Fruit fly (Drosophila melanogaster): Measurements from ENCODE around the gene Usp32.
A peak's percentile ranks its signal among the peaks of the same experiment; 100 is the strongest.

Gene Usp32

dm6 chr3L:19898547-19899282, 27.8 kb downstream of the Usp32 start (continued):
- TF ChIP-seq dm (GFP tag; optimal IDR thresholded peaks at IDR 0.05) (peak; percentile 13), schlank (tag; optimal IDR thresholded peaks at IDR 0.05) (no peak), seq (GFP tag; IDR thresholded peaks at IDR 0.05) (no peak), CG4360 (GFP tag; IDR thresholded peaks at IDR 0.05) (no peak), pum (GFP tag; optimal IDR thresholded peaks at IDR 0.05) (no peak), Xrp1 (GFP tag; IDR thresholded peaks at IDR 0.05) (no peak), lov (optimal IDR thresholded peaks at IDR 0.05) (no peak), lov (GFP tag; IDR thresholded peaks at IDR 0.05) (no peak), Nf-YA (GFP tag; IDR thresholded peaks at IDR 0.05) (no peak), Hr78 (GFP tag; optimal IDR thresholded peaks at IDR 0.05) (peak in 1 of 2 experiments; percentile 12), CG10565 (GFP tag; optimal IDR thresholded peaks at IDR 0.05) (no peak), CG8089 (GFP tag; optimal IDR thresholded peaks at IDR 0.05) (no peak), lola (GFP tag; optimal IDR thresholded peaks at IDR 0.05) (peak in 1 of 3 experiments; percentile 74), Ravus (GFP tag; IDR thresholded peaks at IDR 0.05) (no peak), prd (optimal IDR thresholded peaks at IDR 0.05) (no peak), prd (GFP tag; IDR thresholded peaks at IDR 0.05) (no peak; the same call in 2 of the 3 replicates), CG30020 (tag; optimal IDR thresholded peaks at IDR 0.05) (no peak), YL-1 (GFP tag; optimal IDR thresholded peaks at IDR 0.05) (no peak), hb (GFP tag; IDR thresholded peaks at IDR 0.05; ENCODE audit: partially characterized antibody) (no peak), tll (GFP tag; optimal IDR thresholded peaks at IDR 0.05) (no peak), CG32532 (GFP tag; IDR thresholded peaks at IDR 0.05) (no peak), luna (GFP tag; optimal IDR thresholded peaks at IDR 0.05) (no peak), CG11723 (GFP tag; optimal IDR thresholded peaks at IDR 0.05) (no peak), PHDP (tag; optimal IDR thresholded peaks at IDR 0.05) (no peak), z (GFP tag; IDR thresholded peaks at IDR 0.05) (no peak), Mad (GFP tag; optimal IDR thresholded peaks at IDR 0.05) (no peak), fd64A (GFP tag; optimal IDR thresholded peaks at IDR 0.05) (no peak), CG13123 (GFP tag; optimal IDR thresholded peaks at IDR 0.05) (no peak), Nf-YC (tag; optimal IDR thresholded peaks at IDR 0.05) (no peak), CG3847 (GFP tag; IDR thresholded peaks at IDR 0.05) (no peak), ac (GFP tag; optimal IDR thresholded peaks at IDR 0.05) (peak; percentile 68), ash1 (GFP tag; optimal IDR thresholded peaks at IDR 0.05) (no peak), danr (GFP tag; IDR thresholded peaks at IDR 0.05) (no peak), Bteb2 (GFP tag; optimal IDR thresholded peaks at IDR 0.05) (no peak), CG42726 (GFP tag; IDR thresholded peaks at IDR 0.05; ENCODE audit: partially characterized antibody) (no peak), CG14050 (GFP tag; IDR thresholded peaks at IDR 0.05) (no peak), kni (GFP tag; optimal IDR thresholded peaks at IDR 0.05) (no peak), CG14441 (GFP tag; IDR thresholded peaks at IDR 0.05) (no peak), hbn (GFP tag; IDR thresholded peaks at IDR 0.05; ENCODE audit: partially characterized antibody) (no peak), CG11093 (GFP tag; IDR thresholded peaks at IDR 0.05) (no peak), Lhr (GFP tag; optimal IDR thresholded peaks at IDR 0.05) (no peak), nom (GFP tag; optimal IDR thresholded peaks at IDR 0.05) (no peak), CG34422 (GFP tag; IDR thresholded peaks at IDR 0.05) (no peak), CG7928 (GFP tag; optimal IDR thresholded peaks at IDR 0.05) (no peak), CrebB (tag; optimal IDR thresholded peaks at IDR 0.05) (no peak), crol (GFP tag; IDR thresholded peaks at IDR 0.05) (peak; percentile 96), CoRest (tag; optimal IDR thresholded peaks at IDR 0.05) (peak; percentile 55), her (GFP tag; optimal IDR thresholded peaks at IDR 0.05) (no peak), CG17912 (GFP tag; optimal IDR thresholded peaks at IDR 0.05) (no peak), Ets65A (GFP tag) (no peak)

Measured in whole organism, embryonic.